Fruit fly (Drosophila melanogaster): Measurements from ENCODE around the gene PolA2.

Gene PolA2

dm6 chr3R:27263434-27264215 is 24.7 kb downstream of the PolA2 start, which contains the start of gene woc (continued):
- TF ChIP-seq CG12659 (GFP tag; optimal IDR thresholded peaks at IDR 0.05) (peak; percentile 78), pho (GFP tag; optimal IDR thresholded peaks at IDR 0.05) (peak; percentile 61), mam (GFP tag; optimal IDR thresholded peaks at IDR 0.05) (peak; percentile 56), scrt (GFP tag; optimal IDR thresholded peaks at IDR 0.05) (peak; percentile 8), BtbVII (GFP tag; optimal IDR thresholded peaks at IDR 0.05) (peak; percentile 36), Rx (GFP tag; IDR thresholded peaks at IDR 0.05) (peak; percentile 14; the same call in 1 of the 2 replicates), stc (GFP tag; IDR thresholded peaks at IDR 0.05) (peak; percentile 51; the same call in 1 of the 2 replicates), tgo (GFP tag; IDR thresholded peaks at IDR 0.05) (peak; percentile 53), CG10979 (tag; optimal IDR thresholded peaks at IDR 0.05) (peak; percentile 30), CG11695 (GFP tag; IDR thresholded peaks at IDR 0.05) (peak; percentile 85; the same call in 2 of the 3 replicates), lola (GFP tag; optimal IDR thresholded peaks at IDR 0.05) (peak in 1 of 3 experiments; percentile 5), hb (GFP tag; IDR thresholded peaks at IDR 0.05; ENCODE audit: partially characterized antibody) (peak; percentile 82), sima (GFP tag; optimal IDR thresholded peaks at IDR 0.05) (no peak), p53 (GFP tag; optimal IDR thresholded peaks at IDR 0.05) (no peak), CG2678 (tag; optimal IDR thresholded peaks at IDR 0.05) (no peak), CG17802 (tag; optimal IDR thresholded peaks at IDR 0.05) (no peak), slbo (GFP tag; IDR thresholded peaks at IDR 0.05) (peak; percentile 78), nom (GFP tag; optimal IDR thresholded peaks at IDR 0.05) (peak; percentile 88), luna (GFP tag; optimal IDR thresholded peaks at IDR 0.05) (no peak), CG12104 (GFP tag; optimal IDR thresholded peaks at IDR 0.05) (peak; percentile 43), CG17186 (GFP tag; optimal IDR thresholded peaks at IDR 0.05) (peak; percentile 88), Trl (optimal IDR thresholded peaks at IDR 0.05) (no peak), Trl (GFP tag; optimal IDR thresholded peaks at IDR 0.05) (peak; percentile 23), CG11723 (GFP tag; optimal IDR thresholded peaks at IDR 0.05) (no peak), CG10209 (GFP tag; optimal IDR thresholded peaks at IDR 0.05) (peak; percentile 35), CG15696 (tag; optimal IDR thresholded peaks at IDR 0.05) (no peak), NfI (GFP tag; optimal IDR thresholded peaks at IDR 0.05) (peak; percentile 24), CG18619 (GFP tag; optimal IDR thresholded peaks at IDR 0.05) (peak; percentile 61), Antp (GFP tag; optimal IDR thresholded peaks at IDR 0.05) (peak; percentile 70), CG17328 (GFP tag; IDR thresholded peaks at IDR 0.05) (peak; percentile 61), CG18011 (GFP tag; optimal IDR thresholded peaks at IDR 0.05) (peak; percentile 37), Ets65A (GFP tag) (peak; percentile 95), trh (GFP tag; optimal IDR thresholded peaks at IDR 0.05) (peak; percentile 17), Sry-β (GFP tag; optimal IDR thresholded peaks at IDR 0.05) (no peak), CG6254 (GFP tag; optimal IDR thresholded peaks at IDR 0.05) (no peak), Fer2 (tag; optimal IDR thresholded peaks at IDR 0.05) (no peak), CG30431 (GFP tag; optimal IDR thresholded peaks at IDR 0.05) (peak; percentile 46), CG16863 (GFP tag; optimal IDR thresholded peaks at IDR 0.05) (peak; percentile 64), wek (GFP tag; optimal IDR thresholded peaks at IDR 0.05) (no peak), sug (tag; optimal IDR thresholded peaks at IDR 0.05) (no peak), HmgZ (tag; optimal IDR thresholded peaks at IDR 0.05) (peak; percentile 49), CG5953 (GFP tag; IDR thresholded peaks at IDR 0.05) (no peak)

Measured in whole organism, embryonic.